Fruit fly (Drosophila melanogaster) whole organism, embryonic: ENCODE results near the gene lark.

Experiments
- B-H2 ChIP-seq: fragments of 200-800 bp; sonication (Bioruptor generic); optimal IDR thresholded peaks from 2 replicates; lab custom pipeline; 2018; ENCODE audit warnings: missing biosample characterization, mild to moderate bottlenecking, missing genetic modification characterization
- CG10209 ChIP-seq: fragments of 200-800 bp; sonication (Bioruptor generic); optimal IDR thresholded peaks from 3 replicates; lab custom pipeline; 2017; ENCODE audit warnings: missing biosample characterization, mild to moderate bottlenecking, missing genetic modification characterization, missing genetic modification reagents
- CG10274 ChIP-seq: fragments of 200-800 bp; sonication (Bioruptor generic); optimal IDR thresholded peaks from 3 replicates; lab custom pipeline; 2017; ENCODE audit warnings: missing biosample characterization, mild to moderate bottlenecking, missing genetic modification characterization
- CG10462 ChIP-seq: fragments of 200-800 bp; sonication (Bioruptor generic); optimal IDR thresholded peaks from 2 replicates; lab custom pipeline; 2016; ENCODE audit warnings: missing biosample characterization, missing genetic modification characterization
- CG10654 ChIP-seq: fragments of 200-800 bp; sonication (Bioruptor generic); optimal IDR thresholded peaks from 2 replicates; lab custom pipeline; 2016; ENCODE audit warnings: missing biosample characterization, missing genetic modification characterization
- CG12744 ChIP-seq: fragments of 200-800 bp; sonication (Bioruptor generic); optimal IDR thresholded peaks from 2 replicates; lab custom pipeline; 2016; ENCODE audit warnings: missing biosample characterization, missing genetic modification characterization
- CG15514 ChIP-seq: fragments of 200-800 bp; sonication (Bioruptor generic); optimal IDR thresholded peaks from 3 replicates; lab custom pipeline; 2017; ENCODE audit warnings: missing biosample characterization, missing genetic modification characterization, mild to moderate bottlenecking, moderate library complexity, missing genetic modification reagents
- CG1647 ChIP-seq: fragments of 200-800 bp; sonication (Bioruptor generic); optimal IDR thresholded peaks from 3 replicates; lab custom pipeline; 2016; ENCODE audit warnings: missing biosample characterization, missing genetic modification characterization
- CG16815 ChIP-seq: fragments of 200-800 bp; sonication (Bioruptor generic); optimal IDR thresholded peaks from 3 replicates; lab custom pipeline; 2017; ENCODE audit warnings: missing biosample characterization, mild to moderate bottlenecking, missing genetic modification characterization
- CG1792 ChIP-seq: fragments of 200-800 bp; sonication (Bioruptor generic); optimal IDR thresholded peaks from 2 replicates; lab custom pipeline; 2016; ENCODE audit warnings: missing biosample characterization, missing genetic modification characterization
- CG2120 ChIP-seq: fragments of 200-800 bp; sonication (Bioruptor generic); optimal IDR thresholded peaks from 3 replicates; lab custom pipeline; 2016; ENCODE audit warnings: missing biosample characterization, missing genetic modification characterization
- CG3065 ChIP-seq: fragments of 200-800 bp; sonication (Bioruptor generic); optimal IDR thresholded peaks from 2 replicates; lab custom pipeline; 2016; ENCODE audit warnings: missing biosample characterization, missing genetic modification characterization
- CG31224 ChIP-seq: fragments of 200-800 bp; sonication (Bioruptor generic); IDR thresholded peaks from 2 replicates; pipeline ENCODE4 v1.3.6; 2022; ENCODE audit warnings: missing biosample characterization, missing genetic modification characterization
- CG32772 ChIP-seq: fragments of 200-800 bp; sonication (Bioruptor generic); IDR thresholded peaks from 2 replicates; pipeline ENCODE4 v1.3.6; 2022; ENCODE audit warnings: missing biosample characterization, missing genetic modification characterization
- CG34422 ChIP-seq: fragments of 200-800 bp; sonication (Bioruptor generic); IDR thresholded peaks from 3 replicates; pipeline ENCODE4 v1.3.6; 2022; ENCODE audit warnings: missing biosample characterization, missing genetic modification characterization
- CG6654 ChIP-seq: fragments of 200-800 bp; sonication (Bioruptor generic); optimal IDR thresholded peaks from 2 replicates; lab custom pipeline; 2017; ENCODE audit warnings: missing biosample characterization, mild to moderate bottlenecking, missing genetic modification characterization
- CG7357 ChIP-seq: fragments of 200-800 bp; sonication (Bioruptor generic); IDR thresholded peaks from 3 replicates; pipeline ENCODE4 v1.3.6; 2022; ENCODE audit warnings: missing biosample characterization, missing genetic modification characterization
- CG8359 ChIP-seq: fragments of 200-800 bp; sonication (Bioruptor generic); optimal IDR thresholded peaks from 2 replicates; lab custom pipeline; 2017; ENCODE audit warnings: missing biosample characterization, mild to moderate bottlenecking, missing genetic modification characterization, borderline replicate concordance
- CG9437 ChIP-seq: fragments of 200-800 bp; sonication (Bioruptor generic); optimal IDR thresholded peaks from 2 replicates; lab custom pipeline; 2018; ENCODE audit warnings: missing biosample characterization, mild to moderate bottlenecking, missing genetic modification characterization
- CG9727 ChIP-seq: fragments of 200-800 bp; sonication (Bioruptor generic); optimal IDR thresholded peaks from 3 replicates; lab custom pipeline; 2017; ENCODE audit warnings: missing biosample characterization, mild to moderate bottlenecking, missing genetic modification characterization
- Chrac-16 ChIP-seq: fragments of 200-800 bp; sonication (Bioruptor generic); optimal IDR thresholded peaks from 3 replicates; lab custom pipeline; 2016; ENCODE audit warnings: missing biosample characterization, missing genetic modification characterization
- Hmr ChIP-seq: fragments of 200-800 bp; sonication (Bioruptor generic); optimal IDR thresholded peaks from 3 replicates; lab custom pipeline; 2017; ENCODE audit warnings: mild to moderate bottlenecking, missing biosample characterization, missing genetic modification reagents, missing genetic modification characterization
- Hr51 ChIP-seq, 2 experiments: fragments of 200-800 bp; sonication (Bioruptor generic); optimal IDR thresholded peaks; 2 replicates in 1 of 2; 3 replicates in 1 of 2; lab custom pipeline; 2016 to 2018; ENCODE audit warnings: missing biosample characterization in 2 of 2, missing genetic modification characterization in 2 of 2, mild to moderate bottlenecking in 1 of 2, moderate library complexity in 1 of 2
- Hsf ChIP-seq: fragments of 200-800 bp; sonication (Bioruptor generic); optimal IDR thresholded peaks from 3 replicates; lab custom pipeline; 2016; ENCODE audit warnings: missing biosample characterization, missing genetic modification characterization
- Max ChIP-seq: fragments of 200-800 bp; sonication (Bioruptor generic); optimal IDR thresholded peaks from 2 replicates; lab custom pipeline; 2016; ENCODE audit warnings: missing biosample characterization, mild to moderate bottlenecking, missing genetic modification characterization
- Med ChIP-seq: fragments of 200-800 bp; sonication (Bioruptor generic); peaks from one replicate; lab custom pipeline; 2016; ENCODE audit warnings: missing biosample characterization, missing genetic modification characterization, mild to moderate bottlenecking, inconsistent platforms, moderate library complexity
- Opbp ChIP-seq: fragments of 200-800 bp; sonication (Bioruptor generic); IDR thresholded peaks from 3 replicates; pipeline ENCODE4 v1.3.6; 2022; ENCODE audit warnings: missing biosample characterization, missing genetic modification characterization; ENCODE audit not compliant: partially characterized antibody
- Optix ChIP-seq: fragments of 200-800 bp; sonication (Bioruptor generic); IDR thresholded peaks from 3 replicates; pipeline ENCODE4 v1.3.6; 2022; ENCODE audit warnings: missing biosample characterization, missing genetic modification characterization
- Rfx ChIP-seq: fragments of 200-800 bp; sonication (Bioruptor generic); IDR thresholded peaks from 2 replicates; pipeline ENCODE4 v1.3.6; 2022; ENCODE audit warnings: missing biosample characterization, missing genetic modification characterization
- Sox100B ChIP-seq: fragments of 200-800 bp; sonication (Bioruptor generic); optimal IDR thresholded peaks from 3 replicates; lab custom pipeline; 2018; ENCODE audit warnings: missing biosample characterization, mild to moderate bottlenecking, missing genetic modification characterization
- Xbp1 ChIP-seq: fragments of 200-800 bp; sonication (Bioruptor generic); optimal IDR thresholded peaks from 3 replicates; lab custom pipeline; 2016; ENCODE audit warnings: missing biosample characterization, mild to moderate bottlenecking, missing genetic modification characterization
- bab2 ChIP-seq: fragments of 200-800 bp; sonication (Bioruptor generic); optimal IDR thresholded peaks from 2 replicates; lab custom pipeline; 2016; ENCODE audit warnings: missing biosample characterization, missing genetic modification characterization
- bbx ChIP-seq: fragments of 200-800 bp; sonication (Bioruptor generic); IDR thresholded peaks from 2 replicates; pipeline ENCODE4 v1.3.6; 2022; ENCODE audit warnings: missing biosample characterization, missing genetic modification characterization; ENCODE audit not compliant: partially characterized antibody
- bcd ChIP-seq: fragments of 200-800 bp; sonication (Bioruptor generic); optimal IDR thresholded peaks from 2 replicates; lab custom pipeline; 2017; ENCODE audit warnings: missing biosample characterization, mild to moderate bottlenecking, missing genetic modification characterization
- btn ChIP-seq: fragments of 200-800 bp; sonication (Bioruptor generic); optimal IDR thresholded peaks from 2 replicates; lab custom pipeline; 2016; ENCODE audit warnings: missing biosample characterization, missing genetic modification characterization
- crol ChIP-seq: fragments of 200-800 bp; sonication (Bioruptor generic); IDR thresholded peaks from 2 replicates; pipeline ENCODE4 v1.3.6; 2022; ENCODE audit warnings: missing biosample characterization, missing genetic modification characterization
- dysf ChIP-seq: fragments of 200-800 bp; sonication (Bioruptor generic); IDR thresholded peaks from 3 replicates; pipeline ENCODE4 v1.3.6; 2022; ENCODE audit warnings: missing biosample characterization, missing genetic modification characterization
- ems ChIP-seq: fragments of 200-800 bp; sonication (Bioruptor generic); optimal IDR thresholded peaks from 3 replicates; lab custom pipeline; 2016; ENCODE audit warnings: missing biosample characterization, missing genetic modification characterization
- exex ChIP-seq: fragments of 200-800 bp; sonication (Bioruptor generic); optimal IDR thresholded peaks from 4 replicates; lab custom pipeline; 2018; ENCODE audit warnings: missing biosample characterization, mild to moderate bottlenecking, missing genetic modification characterization, moderate library complexity
- fd102C ChIP-seq: fragments of 200-800 bp; sonication (Bioruptor generic); optimal IDR thresholded peaks from 2 replicates; lab custom pipeline; 2018; ENCODE audit warnings: missing biosample characterization, mild to moderate bottlenecking, missing genetic modification characterization, moderate library complexity
- gce ChIP-seq: fragments of 200-800 bp; sonication (Bioruptor generic); IDR thresholded peaks from 3 replicates; pipeline ENCODE4 v1.3.6; 2022; ENCODE audit warnings: missing biosample characterization, missing genetic modification characterization
- gcm ChIP-seq: fragments of 200-800 bp; sonication (Bioruptor generic); optimal IDR thresholded peaks from 2 replicates; lab custom pipeline; 2019; ENCODE audit warnings: missing biosample characterization, mild to moderate bottlenecking, missing genetic modification characterization, moderate library complexity
- gro ChIP-seq: fragments of 200-800 bp; sonication (Bioruptor generic); optimal IDR thresholded peaks from 2 replicates; lab custom pipeline; 2016; ENCODE audit warnings: missing biosample characterization, missing genetic modification characterization
- hkb ChIP-seq, 2 experiments: fragments of 200-800 bp in 1 of 2; fragments of >200 bp in 1 of 2; sonication (Bioruptor generic) in 1 of 2; IDR thresholded peaks in 1 of 2; optimal IDR thresholded peaks in 1 of 2; 2 replicates each; pipeline versions ENCODE4 v1.3.6 to Lab custom; 2017 to 2022; ENCODE audit warnings: missing biosample characterization in 1 of 2, missing genetic modification characterization in 1 of 2
- rib ChIP-seq: fragments of 200-800 bp; sonication (Bioruptor generic); IDR thresholded peaks from 2 replicates; pipeline ENCODE4 v1.3.6; 2022; ENCODE audit warnings: missing biosample characterization, missing genetic modification characterization
- sd ChIP-seq: fragments of 200-800 bp; sonication (Bioruptor generic); optimal IDR thresholded peaks from 3 replicates; lab custom pipeline; 2018; ENCODE audit warnings: missing biosample characterization, mild to moderate bottlenecking, missing genetic modification characterization, moderate library complexity
- wek ChIP-seq: fragments of 200-800 bp; sonication (Bioruptor generic); optimal IDR thresholded peaks from 3 replicates; lab custom pipeline; 2018; ENCODE audit warnings: missing biosample characterization, mild to moderate bottlenecking, missing genetic modification characterization, moderate library complexity
- zf30C ChIP-seq: fragments of 200-800 bp; sonication (Bioruptor generic); optimal IDR thresholded peaks from 3 replicates; lab custom pipeline; 2018; ENCODE audit warnings: missing biosample characterization, mild to moderate bottlenecking, missing genetic modification characterization
- zfh2 ChIP-seq: fragments of 200-800 bp; sonication (Bioruptor generic); optimal IDR thresholded peaks from 2 replicates; lab custom pipeline; 2016; ENCODE audit warnings: missing biosample characterization, missing genetic modification characterization

Gene lark

DNA sequence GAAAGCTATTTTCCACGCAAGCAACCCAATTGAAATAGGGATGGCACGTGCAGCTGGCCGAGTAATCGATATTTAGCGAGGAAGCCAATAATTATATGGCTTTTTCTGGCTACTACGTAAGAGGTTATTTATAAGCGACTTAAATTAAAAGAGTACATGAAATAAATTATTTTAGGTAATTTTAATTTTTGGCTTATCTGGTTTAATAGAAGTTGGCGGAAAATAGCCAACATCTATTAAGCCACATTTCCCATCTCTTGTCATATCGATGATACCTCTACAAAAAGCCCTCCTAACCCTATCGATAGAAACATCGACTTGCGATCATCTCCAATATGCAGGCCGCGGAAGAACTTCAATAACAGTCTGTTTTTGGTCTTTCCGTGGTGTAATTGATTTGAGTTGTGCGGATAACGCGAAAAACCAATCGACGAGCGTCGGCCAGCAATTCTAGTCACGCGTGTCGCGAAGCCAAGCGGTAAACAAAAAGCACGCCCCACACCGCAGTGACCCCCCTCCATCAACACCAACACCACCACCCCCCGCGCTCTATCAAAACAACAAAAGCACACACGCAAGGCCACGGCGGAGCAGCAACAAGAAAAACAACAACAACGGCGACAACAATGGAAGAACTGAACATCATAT, 9.0 kb downstream of the lark start, which contains the start of the genes Srp19 and qm (continued):
- TF ChIP-seq Hsf (GFP tag; lab: Kevin White, UChicago) = peak; percentile 56
- TF ChIP-seq sd (tag; lab: Kevin White, UChicago) = peak; percentile 33
- no peak for TF ChIP-seq CG10462
- TF ChIP-seq fd102C (GFP tag; lab: Kevin White, UChicago) = no peak
- TF ChIP-seq gce = peak; percentile 73; the same call in 2 of the 3 replicates
- no peak for TF ChIP-seq exex
- peak; percentile 51; the same call in 1 of the 2 replicates for TF ChIP-seq Rfx (GFP tag; lab: Robert Waterston, UW)
- peak; percentile 36 for TF ChIP-seq gro (GFP tag; lab: Kevin White, UChicago)
- TF ChIP-seq bbx (GFP tag; lab: Robert Waterston, UW) = peak; percentile 83
- TF ChIP-seq CG1647 (GFP tag; lab: Kevin White, UChicago) = peak; percentile 5
- TF ChIP-seq CG1792 = peak; percentile 20
- peak; percentile 8 to 27 for TF ChIP-seq Hr51 (GFP tag; optimal IDR thresholded peaks at IDR 0.05; lab: Kevin White, UChicago)
- TF ChIP-seq Hmr = peak; percentile 62
- peak; percentile 86; the same call in 2 of the 3 replicates for TF ChIP-seq CG34422 (GFP tag; lab: Robert Waterston, UW)
- TF ChIP-seq CG31224 (GFP tag; lab: Robert Waterston, UW) = no peak
- peak; percentile 50; the same call in 2 of the 3 replicates for TF ChIP-seq Opbp (GFP tag; lab: Robert Waterston, UW)
- TF ChIP-seq CG10209 = peak; percentile 1
- TF ChIP-seq Chrac-16 (GFP tag; lab: Kevin White, UChicago) = peak; percentile 34
- TF ChIP-seq gcm (GFP tag; lab: Kevin White, UChicago) = peak; percentile 37
- TF ChIP-seq Max = peak; percentile 44
- TF ChIP-seq CG9437 (GFP tag; lab: Kevin White, UChicago) = no peak
- no peak for TF ChIP-seq Sox100B (GFP tag; lab: Kevin White, UChicago)
- no peak for TF ChIP-seq CG16815 (GFP tag; lab: Kevin White, UChicago)
- peak; percentile 76 for TF ChIP-seq zfh2
- peak; percentile 13 for TF ChIP-seq CG12744
- TF ChIP-seq wek = peak; percentile 43
- no peak for TF ChIP-seq CG10274 (GFP tag; lab: Kevin White, UChicago)
- peak; percentile 28 for TF ChIP-seq CG9727 (GFP tag; lab: Kevin White, UChicago)
- peak; percentile 46 for TF ChIP-seq bcd (GFP tag; lab: Kevin White, UChicago)
- no peak for TF ChIP-seq CG7357 (GFP tag; lab: Robert Waterston, UW)
- peak; percentile 61 for TF ChIP-seq ems (GFP tag; lab: Kevin White, UChicago)
- TF ChIP-seq btn (GFP tag; lab: Kevin White, UChicago) = no peak
- peak; percentile 99 for TF ChIP-seq crol
- TF ChIP-seq CG3065 (GFP tag; lab: Kevin White, UChicago) = no peak
- no peak for TF ChIP-seq B-H2 (GFP tag; lab: Kevin White, UChicago)
- TF ChIP-seq CG10654 = peak; percentile 15
- no peak for TF ChIP-seq CG8359 (GFP tag; lab: Kevin White, UChicago)
- TF ChIP-seq bab2 (GFP tag; lab: Kevin White, UChicago) = peak; percentile 29
- peak; percentile 29; the same call in 1 of the 3 replicates for TF ChIP-seq Optix (GFP tag; lab: Robert Waterston, UW)
- peak; percentile 64 for TF ChIP-seq CG15514 (GFP tag; lab: Kevin White, UChicago)
- no peak for TF ChIP-seq CG6654 (GFP tag; lab: Kevin White, UChicago)
- peak; percentile 58 for TF ChIP-seq CG32772 (GFP tag; lab: Robert Waterston, UW)
- peak; percentile 64 for TF ChIP-seq dysf
- TF ChIP-seq Med (GFP tag; lab: Kevin White, UChicago) = peak; percentile 85
- peak; percentile 64 for TF ChIP-seq Xbp1 (GFP tag; lab: Kevin White, UChicago)
- peak; percentile 78 for TF ChIP-seq CG2120 (GFP tag; lab: Kevin White, UChicago)
- no peak for TF ChIP-seq zf30C (GFP tag; lab: Kevin White, UChicago)
- TF ChIP-seq rib (GFP tag; lab: Robert Waterston, UW) = peak; percentile 29; the same call in 1 of the 2 replicates
- peak; percentile 68 for TF ChIP-seq hkb (optimal IDR thresholded peaks at IDR 0.05; lab: Kevin White, UChicago)
- peak; percentile 35; the same call in 1 of the 2 replicates for TF ChIP-seq hkb (GFP tag; IDR thresholded peaks at IDR 0.05; lab: Robert Waterston, UW)
